Worm (Caenorhabditis elegans): ENCODE data around the gene dylt-3.

DNA sequence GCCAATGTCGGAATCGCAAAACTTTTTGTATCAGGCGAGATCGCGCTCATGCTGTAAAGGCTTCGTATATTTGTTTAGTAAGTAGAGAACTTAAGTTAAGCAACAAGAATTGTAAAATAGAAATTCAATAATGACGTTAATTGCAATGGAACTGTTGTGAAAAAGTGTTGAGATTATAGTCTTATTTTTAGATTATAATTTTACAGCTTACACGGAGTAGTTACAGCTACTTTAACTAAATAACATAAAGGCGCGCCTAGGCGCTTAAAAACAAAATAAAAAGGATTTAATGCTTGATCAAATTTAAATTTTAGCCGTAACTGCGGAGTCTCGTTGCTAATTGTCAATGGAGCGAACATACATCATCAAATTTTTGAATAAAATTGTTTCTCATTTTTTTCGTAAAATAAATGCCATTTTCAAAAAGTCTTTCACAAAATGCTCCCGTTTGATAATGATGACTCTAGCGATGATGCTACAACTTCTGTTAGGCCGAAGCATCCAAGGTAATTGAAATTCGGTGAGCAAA, 19.4 kb upstream of the dylt-3 start, which contains the start of the genes emb-27 and rrf-3:
- no peak for TF ChIP-seq ztf-23 (GFP tag; IDR thresholded peaks at IDR 0.05)
- TF ChIP-seq ztf-29 (GFP tag; IDR thresholded peaks at IDR 0.05): no peak
- no peak for TF ChIP-seq ref-1 (GFP tag; conservative IDR thresholded peaks at IDR 0.05)
- no peak for TF ChIP-seq flt-1 (GFP tag; IDR thresholded peaks at IDR 0.05)

Measured in whole organism, midembryonic.